Worm (Caenorhabditis elegans) whole organism, dauer: ENCODE results near the gene C05G5.7.

Experiments
- unc-62 ChIP-seq: sonication (generic microtip); optimal IDR thresholded peaks from 2 replicates; lab custom pipeline; 2017; ENCODE audit warnings: missing biosample characterization, missing genetic modification reagents, missing genetic modification characterization

Gene C05G5.7

ce11 chrX:14694633-14695177 is 48.9 kb downstream of the C05G5.7 start:
- TF ChIP-seq unc-62: no peak
